ENCODE assay signal across 2 fruit fly cellular contexts in the genomic region with DNA sequence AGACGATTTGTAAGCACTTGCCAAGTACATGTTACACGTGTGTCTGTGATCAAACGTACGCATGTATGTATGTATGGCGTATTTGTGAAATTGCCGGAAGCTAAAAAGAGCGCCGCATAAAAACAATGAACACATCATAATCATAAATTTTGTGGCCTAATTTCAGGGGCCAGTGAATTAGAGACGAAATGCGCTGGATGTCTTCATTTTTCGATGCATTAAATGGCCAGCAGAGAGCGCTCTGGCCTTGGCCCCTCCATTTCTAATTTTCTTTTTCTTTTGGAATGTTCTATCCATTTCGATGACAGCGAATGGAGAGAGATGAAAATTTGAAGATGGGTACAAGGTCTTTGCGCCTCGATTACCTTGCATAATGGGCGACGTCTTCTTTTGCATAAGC.
A peak's percentile ranks its signal among the peaks of the same experiment; 100 is the strongest.
TF ChIP-seq lines count a peak whose summit lies in the region.

No protein-coding gene starts in this region.

- peak; percentile 56 to 68 for TF ChIP-seq CTCF in S2 (optimal IDR thresholded peaks at IDR 0.05; lab: Kevin White, UChicago)
- TF ChIP-seq CTCF in whole organism, embryonic (GFP tag; optimal IDR thresholded peaks at IDR 0.05; lab: Kevin White, UChicago) = peak; percentile 88

TF ChIP-seq in whole organism, embryonic, 481 proteins besides CTCF, POLR2A, EP300 and RAD21:
- TF ChIP-seq cg (GFP tag; optimal IDR thresholded peaks at IDR 0.05; lab: Kevin White, UChicago) (peak; percentile 43), wek (GFP tag; optimal IDR thresholded peaks at IDR 0.05; lab: Kevin White, UChicago) (no peak)
TF ChIP-seq in whole organism, embryonic: peak in this region for 1.
